Worm (Caenorhabditis elegans): ENCODE measurements around the gene cdh-4.

ce11 chrIII:4560393-4560890 is 40.3 kb downstream of the cdh-4 start:
- TF ChIP-seq nhr-28 (tag; optimal IDR thresholded peaks at IDR 0.05) (peak; percentile 75), lin-15B (tag; optimal IDR thresholded peaks at IDR 0.05) (no peak), mdl-1 (tag; optimal IDR thresholded peaks at IDR 0.05) (peak; percentile 47 to 63), aly-2 (tag; optimal IDR thresholded peaks at IDR 0.05) (no peak)

All from whole organism, L4 larva.